Fruit fly (Drosophila melanogaster) whole organism: ENCODE measurements around the gene CG42556.
A peak's percentile ranks its signal among the peaks of the same experiment; 100 is the strongest.

ENCODE experiments used
- CG8478 ChIP-seq: fragments of >200 bp; optimal IDR thresholded peaks from 2 replicates; lab custom pipeline; 2018; ENCODE audit warnings: inconsistent platforms
- Dll ChIP-seq: fragments of >200 bp; optimal IDR thresholded peaks from 2 replicates; lab custom pipeline; 2017
- EcR ChIP-seq, 2 experiments: fragments of >200 bp; optimal IDR thresholded peaks; 2 replicates each; lab custom pipeline; 2017; ENCODE audit warnings: missing biosample characterization in 2 of 2, missing genetic modification characterization in 2 of 2, missing genetic modification reagents in 2 of 2
- pan ChIP-seq: fragments of >200 bp; optimal IDR thresholded peaks from 2 replicates; lab custom pipeline; 2017
- psq ChIP-seq: fragments of >200 bp; optimal IDR thresholded peaks from 2 replicates; lab custom pipeline; 2017
- usp ChIP-seq: fragments of >200 bp; optimal IDR thresholded peaks from 2 replicates; lab custom pipeline; 2017; ENCODE audit warnings: missing biosample characterization, missing genetic modification characterization, mixed read lengths

CG42556 gene

DNA sequence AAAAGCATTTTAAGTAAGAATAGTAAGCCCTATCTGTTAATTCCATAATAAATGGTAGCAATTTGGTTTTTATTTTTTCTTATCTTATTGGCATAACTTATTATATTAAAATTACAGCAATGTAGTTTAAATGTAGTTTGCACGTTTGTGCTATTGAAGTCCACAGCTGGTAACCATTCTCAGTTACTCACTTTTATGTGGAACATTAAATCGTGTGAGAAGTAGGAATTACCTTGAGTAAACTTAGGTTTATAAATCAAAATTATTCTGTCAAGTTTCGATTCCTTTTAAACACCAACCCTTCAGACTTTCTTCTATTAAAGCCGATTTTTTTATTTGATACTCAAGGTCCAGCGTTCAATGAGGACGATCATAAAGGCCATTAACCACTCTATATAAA is at the start of gene CG42556:
CG42556 (plus strand) TSS at position 301 of the 400 bp plus-strand sequence.
- no peak for TF ChIP-seq CG8478 (lab: Kevin White, UChicago)
- no peak for TF ChIP-seq psq
- TF ChIP-seq EcR (GFP tag; optimal IDR thresholded peaks at IDR 0.05; lab: Kevin White, UChicago) = no peak
- no peak for TF ChIP-seq usp (GFP tag; lab: Kevin White, UChicago)
- TF ChIP-seq pan (lab: Kevin White, UChicago) = no peak
- TF ChIP-seq Dll = no peak

DNA sequence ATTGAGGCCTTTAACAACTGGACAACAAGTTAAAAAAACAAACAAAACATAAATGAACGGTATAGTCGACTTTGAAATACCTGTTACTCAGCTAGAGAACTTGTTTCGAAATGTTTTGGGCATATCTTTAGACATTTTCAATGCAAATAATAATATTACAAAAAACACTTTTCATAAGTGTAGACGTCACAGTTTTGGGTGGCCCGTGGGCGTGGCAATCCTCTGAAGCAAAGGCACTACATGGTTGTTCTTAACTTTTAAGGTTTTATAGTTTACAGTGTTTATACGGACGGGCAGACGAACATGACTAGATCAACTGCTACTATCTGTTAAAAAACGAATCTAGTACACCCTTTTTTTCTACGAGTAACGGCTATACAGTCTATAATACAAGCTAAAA is 47.2 kb upstream of the CG42556 start:
- TF ChIP-seq pan (lab: Kevin White, UChicago) (peak; percentile 66), psq (no peak)

DNA sequence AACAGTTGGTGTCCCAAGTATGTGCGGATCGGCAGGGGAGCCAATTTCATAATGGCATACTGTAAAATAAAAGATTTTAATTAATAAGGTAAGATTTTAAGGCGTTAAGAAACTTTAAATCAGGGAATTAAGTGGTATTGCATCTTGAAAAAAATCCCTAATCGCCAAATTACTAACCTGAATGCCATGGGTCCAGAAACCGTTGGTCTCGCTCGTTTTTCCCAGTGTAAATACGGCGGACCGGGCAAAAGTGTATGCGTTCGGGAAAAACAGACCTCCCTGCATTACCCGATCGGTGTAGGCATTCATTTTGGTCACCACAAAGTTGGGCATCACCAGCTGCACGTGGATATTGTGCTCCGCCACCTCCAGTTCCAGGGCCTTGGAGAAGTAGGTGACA is 46.4 kb upstream of the CG42556 start:
- TF ChIP-seq CG8478 (lab: Kevin White, UChicago) = no peak
- TF ChIP-seq psq = no peak
- no peak for TF ChIP-seq pan (lab: Kevin White, UChicago)
- TF ChIP-seq usp (GFP tag; lab: Kevin White, UChicago) = no peak
- TF ChIP-seq EcR (GFP tag; optimal IDR thresholded peaks at IDR 0.05; lab: Kevin White, UChicago) = no peak
- no peak for TF ChIP-seq Dll

DNA sequence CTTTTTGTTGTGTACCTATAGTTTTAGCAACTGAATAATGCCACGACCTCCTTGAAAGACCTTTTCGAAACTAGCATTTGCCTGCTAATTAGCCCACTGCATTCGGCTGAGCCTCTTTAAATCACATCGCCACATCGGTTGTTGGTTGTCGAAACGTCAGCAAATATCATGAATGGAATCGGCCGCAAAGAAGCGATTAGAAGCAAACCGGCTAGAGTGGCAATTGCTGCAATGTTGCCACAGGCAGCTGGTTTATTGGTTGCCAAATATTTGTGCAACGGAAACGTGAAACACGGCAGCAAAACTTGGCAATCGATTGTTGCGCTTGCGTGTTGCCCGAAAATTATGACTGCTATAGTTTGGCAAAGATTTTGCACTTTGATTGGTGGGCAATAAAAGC is 44.5 kb upstream of the CG42556 start:
- no peak for TF ChIP-seq psq
- no peak for TF ChIP-seq Dll
- TF ChIP-seq usp (GFP tag; lab: Kevin White, UChicago) = no peak
- no peak for TF ChIP-seq CG8478 (lab: Kevin White, UChicago)
- TF ChIP-seq pan (lab: Kevin White, UChicago) = no peak
- no peak for TF ChIP-seq EcR (GFP tag; optimal IDR thresholded peaks at IDR 0.05; lab: Kevin White, UChicago)

DNA sequence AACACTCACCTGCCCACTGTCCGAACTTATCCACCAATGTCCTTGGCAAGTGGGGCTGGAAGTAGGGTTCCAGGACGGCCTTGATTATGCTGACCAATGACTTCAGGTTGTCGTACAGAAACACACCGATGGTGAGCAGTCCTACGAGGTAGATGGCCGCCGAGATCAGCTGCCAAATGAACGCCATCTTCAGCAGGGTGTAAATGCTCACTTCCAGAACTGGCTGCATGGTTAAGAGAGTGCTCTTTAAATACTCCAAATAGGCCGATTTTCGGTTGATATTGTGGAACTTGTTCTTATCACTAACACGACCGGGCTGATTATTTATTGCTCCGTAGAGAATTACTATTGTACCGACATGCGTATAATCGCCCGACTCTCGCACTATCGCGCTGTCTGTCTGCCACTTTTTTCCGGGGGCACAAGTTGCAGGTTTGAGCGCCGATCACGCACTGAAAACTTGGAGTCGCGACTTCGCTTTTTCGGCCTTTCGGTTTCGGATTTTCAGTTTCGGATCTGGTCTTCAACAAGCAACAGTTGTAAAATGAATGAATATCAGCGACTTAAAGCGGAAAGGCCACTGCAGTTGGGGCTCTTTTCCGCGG is 42.9 kb upstream of the CG42556 start:
- TF ChIP-seq pan (lab: Kevin White, UChicago) (no peak), psq (no peak), Dll (no peak), CG8478 (lab: Kevin White, UChicago) (no peak), EcR (GFP tag; optimal IDR thresholded peaks at IDR 0.05; lab: Kevin White, UChicago) (no peak), usp (GFP tag; lab: Kevin White, UChicago) (no peak)

DNA sequence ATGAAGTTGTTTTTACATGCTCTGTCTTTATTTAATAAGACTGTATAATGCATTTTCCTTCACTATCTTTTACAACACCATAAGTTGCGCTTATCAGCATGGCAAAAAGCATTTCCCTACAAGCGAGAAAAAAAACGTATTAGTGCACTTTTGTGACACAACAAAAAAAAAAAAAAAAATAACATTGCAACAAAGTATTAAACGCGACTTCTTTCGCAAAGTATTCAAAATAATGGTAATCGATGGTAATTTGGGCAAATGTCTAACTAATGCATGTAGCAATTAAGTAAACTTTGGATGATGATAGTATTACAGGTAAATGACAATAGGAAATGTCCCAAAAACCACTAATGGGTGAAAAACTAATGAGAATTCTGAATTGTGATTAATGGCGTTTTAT is 41.8 kb upstream of the CG42556 start:
- TF ChIP-seq CG8478 (lab: Kevin White, UChicago) (no peak), EcR (GFP tag; optimal IDR thresholded peaks at IDR 0.05; lab: Kevin White, UChicago) (no peak), usp (GFP tag; lab: Kevin White, UChicago) (no peak), pan (lab: Kevin White, UChicago) (no peak), Dll (no peak), psq (no peak)

DNA sequence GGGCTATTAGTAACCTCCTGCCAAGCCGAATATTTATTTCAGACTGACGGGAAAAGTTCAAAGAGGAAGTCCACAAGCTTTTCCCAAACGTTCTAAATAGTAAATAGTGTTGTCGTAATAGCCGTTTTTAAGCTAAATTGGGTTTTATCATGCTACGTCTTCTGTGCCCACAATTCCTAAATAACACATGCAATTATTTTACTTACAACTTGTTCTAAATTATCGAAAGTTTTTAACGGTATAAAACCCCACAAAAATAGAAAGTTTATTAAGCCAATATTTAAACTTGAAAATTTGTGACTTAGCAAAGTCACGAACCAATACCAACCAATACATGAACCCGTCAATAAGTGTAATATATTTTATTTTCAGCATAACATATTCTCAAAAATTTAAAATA is 41.0 kb upstream of the CG42556 start, which contains the start of gene CG13284:
CG13284 (minus strand) TSS at position 47 of the 400 bp plus-strand sequence.
- no peak for TF ChIP-seq Dll
- TF ChIP-seq CG8478 (lab: Kevin White, UChicago) = no peak
- no peak for TF ChIP-seq psq
- no peak for TF ChIP-seq EcR (GFP tag; optimal IDR thresholded peaks at IDR 0.05; lab: Kevin White, UChicago)
- no peak for TF ChIP-seq pan (lab: Kevin White, UChicago)
- no peak for TF ChIP-seq usp (GFP tag; lab: Kevin White, UChicago)

DNA sequence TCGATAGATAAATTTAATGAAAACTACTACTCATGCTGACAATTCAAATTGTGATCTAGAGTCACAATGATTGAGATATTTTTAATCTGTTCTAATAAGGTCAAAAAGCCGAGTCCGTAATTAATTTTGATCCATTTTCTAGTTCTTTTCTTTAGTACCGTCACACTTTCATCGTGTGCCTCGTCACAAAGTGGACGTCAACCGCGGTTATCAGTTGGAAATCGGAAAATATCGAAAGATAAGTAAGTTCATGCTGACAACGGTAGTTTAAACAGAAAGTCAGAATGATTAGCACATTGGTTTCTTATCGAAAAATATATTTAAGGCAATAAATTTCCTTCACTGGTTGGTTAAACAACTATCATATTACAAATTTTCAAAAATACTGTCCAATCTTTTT is 39.3 kb upstream of the CG42556 start:
- no peak for TF ChIP-seq CG8478 (lab: Kevin White, UChicago)
- TF ChIP-seq usp (GFP tag; lab: Kevin White, UChicago) = no peak
- TF ChIP-seq Dll = no peak
- no peak for TF ChIP-seq pan (lab: Kevin White, UChicago)
- no peak for TF ChIP-seq EcR (GFP tag; optimal IDR thresholded peaks at IDR 0.05; lab: Kevin White, UChicago)
- TF ChIP-seq psq = no peak

DNA sequence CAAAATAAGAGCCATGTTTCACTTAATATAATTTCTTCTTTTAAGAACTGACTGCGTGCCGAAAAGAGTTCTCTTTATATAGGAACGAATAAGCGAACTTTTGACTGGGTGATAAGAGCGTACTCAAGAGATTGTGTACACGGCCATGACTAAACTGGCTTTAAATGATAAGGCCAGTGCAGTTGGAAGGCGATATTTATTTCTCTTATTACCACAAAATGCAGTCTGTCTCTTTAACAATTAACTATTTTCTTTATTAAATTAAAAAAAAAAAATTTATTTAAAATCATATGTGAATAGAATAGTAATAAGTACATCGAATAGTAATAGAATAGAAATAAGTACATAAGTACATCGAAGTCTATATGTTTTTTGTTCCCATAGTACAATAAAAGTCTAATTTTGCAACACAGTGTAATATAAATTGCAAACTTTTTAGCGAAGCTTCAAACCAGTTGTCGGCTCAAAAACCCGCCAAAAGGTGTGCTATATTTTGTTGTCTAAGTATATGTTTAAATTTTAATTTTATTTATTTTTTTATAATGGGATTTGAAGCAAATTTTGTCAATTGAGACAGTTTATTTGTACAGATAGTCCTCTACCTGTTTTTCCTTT is 37.3 kb upstream of the CG42556 start, which contains the start of gene CG31810:
CG31810 (minus strand) TSS at position 51 of the 615 bp plus-strand sequence.
- TF ChIP-seq Dll (no peak), CG8478 (lab: Kevin White, UChicago) (no peak), usp (GFP tag; lab: Kevin White, UChicago) (no peak), EcR (GFP tag; optimal IDR thresholded peaks at IDR 0.05; lab: Kevin White, UChicago) (no peak)

DNA sequence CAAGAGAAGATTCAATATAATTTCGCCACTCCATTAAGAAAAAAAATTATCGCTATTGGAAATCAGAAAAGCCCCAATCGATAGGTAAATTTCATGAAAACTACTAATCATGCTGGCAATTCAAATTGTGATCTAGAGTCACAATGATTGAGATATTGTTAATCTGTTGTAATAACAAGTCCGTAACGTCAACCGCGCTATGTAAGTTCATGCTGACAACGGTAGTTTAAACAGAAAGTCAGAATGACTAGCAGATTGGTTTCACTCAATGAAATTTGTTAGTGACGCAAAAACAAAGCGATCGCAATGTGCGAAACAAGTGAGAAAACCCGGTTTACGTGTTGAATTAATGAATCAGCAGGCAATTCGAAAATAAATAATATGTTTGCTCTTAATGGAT is 32.6 kb upstream of the CG42556 start:
- TF ChIP-seq Dll (no peak), pan (lab: Kevin White, UChicago) (no peak), CG8478 (lab: Kevin White, UChicago) (no peak)

DNA sequence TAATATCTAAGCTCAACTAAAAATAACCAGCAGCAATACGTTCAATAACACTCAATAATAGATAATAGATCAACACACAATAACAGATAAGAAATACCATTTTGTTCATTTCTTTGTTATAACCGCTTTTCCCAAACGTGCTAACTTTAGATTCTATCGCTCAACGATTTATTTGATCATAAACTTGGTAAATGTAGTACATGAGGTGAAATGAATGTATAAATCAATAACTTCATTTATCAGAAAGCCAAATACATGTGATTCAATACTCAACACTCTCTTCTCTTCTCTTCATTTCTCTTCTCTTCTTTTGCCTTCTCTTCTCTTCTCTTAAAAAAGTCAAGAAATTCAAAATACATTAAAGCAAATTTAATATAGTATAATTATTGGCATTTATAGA is 32.0 kb upstream of the CG42556 start:
- TF ChIP-seq psq = no peak
- TF ChIP-seq usp (GFP tag; lab: Kevin White, UChicago) = no peak
- TF ChIP-seq CG8478 (lab: Kevin White, UChicago) = no peak
- TF ChIP-seq pan (lab: Kevin White, UChicago) = no peak
- no peak for TF ChIP-seq EcR (GFP tag; optimal IDR thresholded peaks at IDR 0.05; lab: Kevin White, UChicago)

DNA sequence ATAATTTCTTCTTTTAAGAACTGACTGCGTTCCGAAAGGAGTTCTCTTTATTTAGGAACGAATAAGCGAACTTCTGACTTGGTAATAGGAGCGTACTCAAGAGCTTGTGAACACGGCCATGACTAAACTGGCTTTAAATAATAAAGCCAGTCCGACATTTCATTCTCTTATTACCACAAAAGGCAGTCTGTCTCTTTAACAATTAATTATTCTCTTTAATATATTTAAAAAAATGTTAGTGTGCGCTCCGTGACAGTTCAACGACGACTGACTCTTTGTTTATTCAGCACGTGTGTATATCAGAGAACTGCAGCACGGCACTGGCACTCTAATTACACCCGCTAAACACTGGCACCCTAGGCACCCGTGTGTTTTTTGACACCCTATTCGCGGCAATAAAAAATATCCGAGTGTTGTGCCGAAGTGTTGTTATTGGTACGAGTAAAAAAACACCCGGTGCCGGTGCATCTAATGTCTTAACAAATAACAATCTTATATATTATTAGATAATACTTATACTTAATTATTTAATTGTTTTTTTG is 31.2 kb upstream of the CG42556 start, which contains the start of gene CG31809:
CG31809 (minus strand) TSS at position 249 of the 542 bp plus-strand sequence.
- no peak for TF ChIP-seq EcR (GFP tag; optimal IDR thresholded peaks at IDR 0.05; lab: Kevin White, UChicago)
- TF ChIP-seq usp (GFP tag; lab: Kevin White, UChicago) = no peak
- TF ChIP-seq pan (lab: Kevin White, UChicago) = peak; percentile 40
- TF ChIP-seq CG8478 (lab: Kevin White, UChicago) = no peak
